Worm (Caenorhabditis elegans) whole organism, L2 larva: Measurements from ENCODE around the gene M199.135.

Experiments used
- C34F6.9 ChIP-seq: fragments of 150-350 bp; optimal IDR thresholded peaks from 2 replicates; lab custom pipeline; 2014; ENCODE audit warnings: missing biosample characterization, missing genetic modification characterization
- F13H6.1 ChIP-seq: sonication (generic microtip); optimal IDR thresholded peaks from 2 replicates; lab custom pipeline; 2016; ENCODE audit warnings: missing genetic modification characterization, missing compliant biosample characterization
- Y55F3AM.14 ChIP-seq: fragments of 200-800 bp; sonication (Bioruptor generic); optimal IDR thresholded peaks from 2 replicates; lab custom pipeline; 2018; ENCODE audit warnings: mild to moderate bottlenecking, missing genetic modification characterization, missing compliant biosample characterization
- ZK546.5 ChIP-seq: sonication (generic microtip); optimal IDR thresholded peaks from 2 replicates; lab custom pipeline; 2017; ENCODE audit warnings: missing biosample characterization, missing genetic modification characterization
- ama-1 ChIP-seq: fragments of 150-350 bp; optimal IDR thresholded peaks from 2 replicates; lab custom pipeline; 2018; ENCODE audit warnings: inconsistent platforms
- blmp-1 ChIP-seq: sonication (generic microtip); optimal IDR thresholded peaks from 2 replicates; lab custom pipeline; 2017; ENCODE audit warnings: missing genetic modification characterization, mild to moderate bottlenecking, missing compliant biosample characterization, antibody characterized with exemption, moderate library complexity; ENCODE audit not compliant: insufficient read depth
- ceh-16 ChIP-seq: fragments of 150-350 bp; optimal IDR thresholded peaks from 2 replicates; lab custom pipeline; 2014; ENCODE audit warnings: missing biosample characterization, missing genetic modification characterization
- dmd-4 ChIP-seq: sonication (generic microtip); optimal IDR thresholded peaks from 2 replicates; lab custom pipeline; 2017; ENCODE audit warnings: missing biosample characterization, missing genetic modification characterization
- egl-27 ChIP-seq: sonication (generic microtip); optimal IDR thresholded peaks from 3 replicates; lab custom pipeline; 2017; ENCODE audit warnings: missing biosample characterization, missing genetic modification reagents, missing genetic modification characterization
- elt-1 ChIP-seq: fragments of 150-350 bp; optimal IDR thresholded peaks from 2 replicates; lab custom pipeline; 2014; ENCODE audit warnings: missing biosample characterization, missing genetic modification characterization
- gmeb-1 ChIP-seq: fragments of 150-350 bp; optimal IDR thresholded peaks from 2 replicates; lab custom pipeline; 2014; ENCODE audit warnings: missing biosample characterization, missing genetic modification characterization
- lin-11 ChIP-seq: fragments of 150-350 bp; sonication (generic microtip); optimal IDR thresholded peaks from 2 replicates; lab custom pipeline; 2014; ENCODE audit warnings: missing biosample characterization, missing genetic modification characterization, inconsistent platforms, mixed read lengths
- lin-13 ChIP-seq: fragments of 150-350 bp; optimal IDR thresholded peaks from 2 replicates; lab custom pipeline; 2014; ENCODE audit warnings: missing biosample characterization, missing genetic modification reagents, missing genetic modification characterization
- lin-39 ChIP-seq: fragments of 150-350 bp; optimal IDR thresholded peaks from 2 replicates; lab custom pipeline; 2014; ENCODE audit warnings: missing biosample characterization, missing genetic modification reagents, missing genetic modification characterization
- lsy-2 ChIP-seq, 2 experiments: fragments of 150-350 bp in 1 of 2; sonication (generic microtip) in 1 of 2; optimal IDR thresholded peaks; 2 replicates each; lab custom pipeline; 2014 to 2017; ENCODE audit warnings: missing biosample characterization in 2 of 2, missing genetic modification characterization in 2 of 2
- mab-5 ChIP-seq: fragments of 150-350 bp; optimal IDR thresholded peaks from 2 replicates; lab custom pipeline; 2014; ENCODE audit warnings: missing biosample characterization, missing genetic modification characterization
- mbf-1 ChIP-seq: sonication (generic microtip); optimal IDR thresholded peaks from 2 replicates; lab custom pipeline; 2017; ENCODE audit warnings: missing biosample characterization, missing genetic modification characterization
- nhr-10 ChIP-seq: sonication (generic microtip); optimal IDR thresholded peaks from 2 replicates; lab custom pipeline; 2017; ENCODE audit warnings: missing biosample characterization, missing genetic modification characterization
- nhr-11 ChIP-seq: fragments of 150-350 bp; optimal IDR thresholded peaks from 2 replicates; lab custom pipeline; 2014; ENCODE audit warnings: missing biosample characterization, missing genetic modification characterization
- nhr-12 ChIP-seq: fragments of 150-350 bp; optimal IDR thresholded peaks from 2 replicates; lab custom pipeline; 2014; ENCODE audit warnings: missing biosample characterization, missing genetic modification characterization
- nhr-129 ChIP-seq: fragments of 150-350 bp; optimal IDR thresholded peaks from 2 replicates; lab custom pipeline; 2014; ENCODE audit warnings: missing biosample characterization, missing genetic modification characterization
- nhr-21 ChIP-seq: fragments of 150-350 bp; optimal IDR thresholded peaks from 2 replicates; lab custom pipeline; 2014; ENCODE audit warnings: missing biosample characterization, missing genetic modification characterization
- nhr-23 ChIP-seq: fragments of 150-350 bp; optimal IDR thresholded peaks from 2 replicates; lab custom pipeline; 2014; ENCODE audit warnings: missing biosample characterization, missing genetic modification reagents, missing genetic modification characterization
- nhr-25 ChIP-seq: fragments of 150-350 bp; sonication (generic microtip); optimal IDR thresholded peaks from 3 replicates; lab custom pipeline; 2014; ENCODE audit warnings: missing biosample characterization, missing genetic modification characterization
- peb-1 ChIP-seq: fragments of 150-350 bp; optimal IDR thresholded peaks from 2 replicates; lab custom pipeline; 2014; ENCODE audit warnings: missing biosample characterization, missing genetic modification characterization
- sem-4 ChIP-seq: fragments of 150-350 bp; optimal IDR thresholded peaks from 2 replicates; lab custom pipeline; 2014; ENCODE audit warnings: missing biosample characterization, missing genetic modification reagents, missing genetic modification characterization
- skn-1 ChIP-seq: sonication (generic microtip); optimal IDR thresholded peaks from 2 replicates; lab custom pipeline; 2017; ENCODE audit warnings: missing biosample characterization, missing genetic modification characterization
- snpc-4 ChIP-seq: fragments of 150-350 bp; optimal IDR thresholded peaks from 2 replicates; lab custom pipeline; 2014; ENCODE audit warnings: missing biosample characterization, missing genetic modification characterization
- unc-39 ChIP-seq: fragments of 150-350 bp; optimal IDR thresholded peaks from 2 replicates; lab custom pipeline; 2014; ENCODE audit warnings: missing biosample characterization, missing genetic modification characterization
- unc-55 ChIP-seq: fragments of 150-350 bp; sonication (generic microtip); optimal IDR thresholded peaks from 3 replicates; lab custom pipeline; 2014; ENCODE audit warnings: missing biosample characterization, missing genetic modification reagents, missing genetic modification characterization
- unc-62 ChIP-seq: fragments of 150-350 bp; optimal IDR thresholded peaks from 2 replicates; lab custom pipeline; 2014; ENCODE audit warnings: missing biosample characterization, missing genetic modification reagents, missing genetic modification characterization
- ztf-1 ChIP-seq: fragments of 200-800 bp; sonication (Bioruptor generic); conservative IDR thresholded peaks from 2 replicates; pipeline ENCODE4 v1.3.6; 2022; ENCODE audit warnings: missing genetic modification characterization, missing compliant biosample characterization

The M199.135 gene

ce11 chrIV:15098294-15098693 is 16.1 kb upstream of the M199.135 start, which contains the start of gene srt-49:
srt-49 (minus strand) TSS chrIV:15098394.
- TF ChIP-seq nhr-11 (tag; lab: Kevin White, UChicago) (no peak), egl-27 (no peak), snpc-4 (tag; lab: Kevin White, UChicago) (no peak), skn-1 (no peak)
- TF ChIP-seq, all 48 proteins: peak for 0

DNA sequence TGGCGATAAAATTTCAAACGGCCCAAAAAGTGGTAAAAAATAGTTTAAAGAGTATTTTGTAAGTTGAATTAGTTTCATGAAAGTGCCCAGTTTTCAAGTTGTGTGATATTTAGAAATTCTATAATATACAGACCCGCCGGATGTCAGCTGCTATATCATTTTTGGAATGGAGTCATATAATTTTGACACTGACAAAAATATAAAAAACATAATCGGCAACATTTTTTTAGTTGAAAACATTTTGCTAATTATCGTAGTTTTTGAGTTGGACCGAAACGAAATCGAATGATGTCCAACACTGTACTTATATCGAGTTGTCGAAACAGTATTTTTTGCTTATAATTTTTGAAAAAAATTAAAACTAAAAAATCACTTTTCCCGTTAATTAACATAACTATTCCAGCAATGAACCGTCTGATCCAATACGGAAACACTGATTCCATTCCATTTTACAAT is 11.2 kb upstream of the M199.135 start, which contains the start of gene srt-44:
Gene srt-44 (plus strand): TSS at position 406 of the 456 bp plus-strand sequence.
- TF ChIP-seq lin-39 (tag; lab: Kevin White, UChicago), result no peak
- TF ChIP-seq mab-5, result no peak
- TF ChIP-seq blmp-1, result no peak
- TF ChIP-seq elt-1, result no peak
- no peak for TF ChIP-seq nhr-10 (tag; lab: Kevin White, UChicago)
- TF ChIP-seq nhr-21 (tag; lab: Kevin White, UChicago), result no peak
- TF ChIP-seq lin-11 (tag; lab: Kevin White, UChicago), result no peak
- no peak for TF ChIP-seq nhr-12 (tag; lab: Kevin White, UChicago)
- TF ChIP-seq lsy-2 (tag; optimal IDR thresholded peaks at IDR 0.05; lab: Kevin White, UChicago), result no peak
- no peak for TF ChIP-seq nhr-23 (tag; lab: Kevin White, UChicago)
- TF ChIP-seq Y55F3AM.14, result no peak
- TF ChIP-seq unc-39 (tag; lab: Kevin White, UChicago), result no peak
- TF ChIP-seq lin-13, result no peak
- no peak for TF ChIP-seq mbf-1

- TF ChIP-seq gmeb-1 (tag; lab: Kevin White, UChicago) (peak; percentile 15), lin-13 (peak; percentile 53), ceh-16 (tag; lab: Kevin White, UChicago) (no peak), nhr-129 (tag; lab: Kevin White, UChicago) (peak; percentile 7), sem-4 (tag; lab: Kevin White, UChicago) (no peak)
Observed at ce11 chrIV:15107218-15107617, 7.2 kb upstream of the M199.135 start.

ce11 chrIV:15108475-15108874 is 5.9 kb upstream of the M199.135 start, which contains the start of gene M199.2:
M199.2 (plus strand) TSS chrIV:15108775.
- TF ChIP-seq ama-1, result no peak
- TF ChIP-seq gmeb-1 (tag; lab: Kevin White, UChicago), result no peak
- TF ChIP-seq dmd-4 (tag; lab: Kevin White, UChicago), result no peak
- TF ChIP-seq ceh-16 (tag; lab: Kevin White, UChicago), result no peak
- TF ChIP-seq elt-1, result no peak
- no peak for TF ChIP-seq lin-11 (tag; lab: Kevin White, UChicago)
- no peak for TF ChIP-seq nhr-21 (tag; lab: Kevin White, UChicago)
- TF ChIP-seq nhr-25 (tag; lab: Kevin White, UChicago), result no peak
- TF ChIP-seq F13H6.1 (tag; lab: Kevin White, UChicago), result no peak
- no peak for TF ChIP-seq unc-55 (GFP tag; lab: Kevin White, UChicago)
- TF ChIP-seq lsy-2 (tag; optimal IDR thresholded peaks at IDR 0.05; lab: Kevin White, UChicago), result no peak
- no peak for TF ChIP-seq snpc-4 (tag; lab: Kevin White, UChicago)
- TF ChIP-seq skn-1, result no peak
- TF ChIP-seq peb-1 (tag; lab: Kevin White, UChicago), result no peak
- TF ChIP-seq egl-27, result no peak
- no peak for TF ChIP-seq mab-5
- TF ChIP-seq blmp-1, result no peak
- TF ChIP-seq, all 48 proteins: peak for 0

DNA sequence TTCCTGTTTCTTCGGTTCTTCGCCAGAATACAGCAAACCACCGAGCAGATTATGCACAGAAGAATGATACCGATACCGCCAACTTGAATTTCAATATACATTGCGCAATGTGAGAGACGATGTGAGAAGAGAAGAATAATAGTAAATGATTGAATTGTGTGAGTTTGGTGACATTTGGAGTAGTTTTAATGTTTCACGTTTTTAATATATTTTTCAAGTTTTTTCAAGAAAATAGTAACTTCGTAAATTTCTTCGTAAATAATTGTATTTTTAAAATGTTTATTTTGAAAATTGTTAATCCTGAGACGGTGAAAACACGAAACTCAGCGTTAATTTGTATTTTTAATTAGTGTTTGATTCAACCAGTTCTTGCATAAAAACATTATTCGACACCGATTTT is 1.3 kb upstream of the M199.135 start, which contains the start of gene M199.134:
Gene M199.134 (minus strand): TSS at position 101 of the 400 bp plus-strand sequence.
- no peak for TF ChIP-seq unc-62 (GFP tag; lab: Kevin White, UChicago)
- no peak for TF ChIP-seq skn-1

- TF ChIP-seq nhr-25 (tag; lab: Kevin White, UChicago), result no peak
- no peak for TF ChIP-seq ZK546.5 (tag; lab: Kevin White, UChicago)
- TF ChIP-seq nhr-12 (tag; lab: Kevin White, UChicago), result no peak
- no peak for TF ChIP-seq nhr-23 (tag; lab: Kevin White, UChicago)
- no peak for TF ChIP-seq C34F6.9 (tag; lab: Kevin White, UChicago)
- no peak for TF ChIP-seq snpc-4 (tag; lab: Kevin White, UChicago)
- TF ChIP-seq ztf-1, result no peak
- no peak for TF ChIP-seq unc-55 (GFP tag; lab: Kevin White, UChicago)
- no peak for TF ChIP-seq peb-1 (tag; lab: Kevin White, UChicago)
Observed at ce11 chrIV:15118390-15118789, 4.0 kb downstream of the M199.135 start, which contains the start of gene M199.136. M199.136 (plus strand) TSS chrIV:15118690.
